Worm (Caenorhabditis elegans) whole organism, L3 larva: ENCODE measurements around the gene frpr-5.

Source experiments
- R02D3.7 ChIP-seq: fragments of 150-350 bp; optimal IDR thresholded peaks from 2 replicates; lab custom pipeline; 2014; ENCODE audit warnings: missing biosample characterization, missing genetic modification characterization
- ama-1 ChIP-seq: fragments of 150-350 bp; optimal IDR thresholded peaks from 2 replicates; lab custom pipeline; 2018
- ceh-16 ChIP-seq: sonication (generic microtip); optimal IDR thresholded peaks from 2 replicates; lab custom pipeline; 2017; ENCODE audit warnings: missing biosample characterization, missing genetic modification characterization
- ceh-28 ChIP-seq: fragments of 150-350 bp; optimal IDR thresholded peaks from 2 replicates; lab custom pipeline; 2014; ENCODE audit warnings: missing biosample characterization, missing genetic modification reagents, missing genetic modification characterization
- ceh-82 ChIP-seq: fragments of 150-350 bp; optimal IDR thresholded peaks from 2 replicates; lab custom pipeline; 2014; ENCODE audit warnings: missing biosample characterization, missing genetic modification characterization
- ceh-9 ChIP-seq: sonication (generic microtip); optimal IDR thresholded peaks from 2 replicates; lab custom pipeline; 2018; ENCODE audit warnings: missing biosample characterization, missing genetic modification characterization
- egl-5 ChIP-seq: fragments of 150-350 bp; optimal IDR thresholded peaks from 2 replicates; lab custom pipeline; 2017; ENCODE audit warnings: missing biosample characterization, missing genetic modification reagents, missing genetic modification characterization, inconsistent platforms
- elt-2 ChIP-seq: sonication (generic microtip); optimal IDR thresholded peaks from 2 replicates; lab custom pipeline; 2016; ENCODE audit warnings: missing genetic modification reagents, mild to moderate bottlenecking, missing genetic modification characterization, missing compliant biosample characterization
- elt-3 ChIP-seq, 3 experiments: fragments of 150-350 bp in 1 of 3; sonication (generic microtip) in 2 of 3; optimal IDR thresholded peaks; 2 replicates in 2 of 3; 4 replicates in 1 of 3; lab custom pipeline; 2014 to 2017; ENCODE audit warnings: missing biosample characterization in 3 of 3, missing genetic modification characterization in 3 of 3
- eor-1 ChIP-seq, 2 experiments: fragments of 150-350 bp; optimal IDR thresholded peaks; 2 replicates each; lab custom pipeline; 2014 to 2018; ENCODE audit warnings: missing biosample characterization in 2 of 2, missing genetic modification characterization in 2 of 2
- fkh-10 ChIP-seq: sonication (generic microtip); optimal IDR thresholded peaks from 2 replicates; lab custom pipeline; 2017; ENCODE audit warnings: missing biosample characterization, missing genetic modification reagents, missing genetic modification characterization
- jun-1 ChIP-seq: fragments of 150-350 bp; optimal IDR thresholded peaks from 2 replicates; lab custom pipeline; 2014; ENCODE audit warnings: missing biosample characterization, missing genetic modification reagents, missing genetic modification characterization
- lin-15B ChIP-seq: fragments of 150-350 bp; optimal IDR thresholded peaks from 2 replicates; lab custom pipeline; 2014; ENCODE audit warnings: missing biosample characterization, missing genetic modification characterization
- lsy-12 ChIP-seq: sonication (generic microtip); optimal IDR thresholded peaks from 2 replicates; lab custom pipeline; 2016; ENCODE audit warnings: mild to moderate bottlenecking, missing genetic modification characterization, missing compliant biosample characterization
- mdl-1 ChIP-seq: fragments of 150-350 bp; optimal IDR thresholded peaks from 2 replicates; lab custom pipeline; 2014; ENCODE audit warnings: missing biosample characterization, missing genetic modification characterization
- mml-1 ChIP-seq: fragments of 150-350 bp; sonication (generic microtip); optimal IDR thresholded peaks from 3 replicates; lab custom pipeline; 2014; ENCODE audit warnings: missing biosample characterization, missing genetic modification characterization
- nfya-1 ChIP-seq: sonication (generic microtip); optimal IDR thresholded peaks from 2 replicates; lab custom pipeline; 2017; ENCODE audit warnings: missing genetic modification characterization, mild to moderate bottlenecking, missing compliant biosample characterization, antibody characterized with exemption, moderate library complexity; ENCODE audit not compliant: insufficient read depth
- nhr-11 ChIP-seq: fragments of 150-350 bp; optimal IDR thresholded peaks from 2 replicates; lab custom pipeline; 2014; ENCODE audit warnings: missing biosample characterization, missing genetic modification characterization
- nhr-23 ChIP-seq: fragments of 150-350 bp; optimal IDR thresholded peaks from 2 replicates; lab custom pipeline; 2014; ENCODE audit warnings: missing biosample characterization, missing genetic modification reagents, missing genetic modification characterization
- nhr-237 ChIP-seq: fragments of 150-350 bp; optimal IDR thresholded peaks from 2 replicates; lab custom pipeline; 2014; ENCODE audit warnings: missing biosample characterization, missing genetic modification characterization
- nhr-25 ChIP-seq: sonication (generic microtip); optimal IDR thresholded peaks from 2 replicates; lab custom pipeline; 2017; ENCODE audit warnings: missing biosample characterization, missing genetic modification characterization
- nhr-76 ChIP-seq: fragments of 150-350 bp; sonication (generic microtip); optimal IDR thresholded peaks from 5 replicates; lab custom pipeline; 2014; ENCODE audit warnings: missing biosample characterization, missing genetic modification characterization
- nhr-77 ChIP-seq: fragments of 150-350 bp; optimal IDR thresholded peaks from 2 replicates; lab custom pipeline; 2014; ENCODE audit warnings: missing biosample characterization, missing genetic modification characterization
- pha-4 ChIP-seq: fragments of 150-350 bp; optimal IDR thresholded peaks from 2 replicates; lab custom pipeline; 2014; ENCODE audit warnings: missing biosample characterization, missing genetic modification reagents, missing genetic modification characterization
- pqm-1 ChIP-seq: fragments of 150-350 bp; optimal IDR thresholded peaks from 2 replicates; lab custom pipeline; 2017; ENCODE audit warnings: missing biosample characterization, missing genetic modification characterization, inconsistent platforms
- skn-1 ChIP-seq: fragments of 150-350 bp; optimal IDR thresholded peaks from 2 replicates; lab custom pipeline; 2014; ENCODE audit warnings: missing biosample characterization, missing genetic modification characterization
- snpc-4 ChIP-seq: fragments of 150-350 bp; optimal IDR thresholded peaks from 2 replicates; lab custom pipeline; 2014; ENCODE audit warnings: missing biosample characterization, missing genetic modification characterization
- tbx-2 ChIP-seq: sonication (generic microtip); optimal IDR thresholded peaks from 2 replicates; lab custom pipeline; 2016; ENCODE audit warnings: mild to moderate bottlenecking, missing genetic modification characterization, missing compliant biosample characterization
- zag-1 ChIP-seq: fragments of 150-350 bp; optimal IDR thresholded peaks from 2 replicates; lab custom pipeline; 2014; ENCODE audit warnings: missing biosample characterization, missing genetic modification characterization
- ztf-4 ChIP-seq: fragments of 150-350 bp; optimal IDR thresholded peaks from 2 replicates; lab custom pipeline; 2014; ENCODE audit warnings: missing biosample characterization, missing genetic modification characterization

Gene frpr-5

ce11 chrV:13532469-13532868 is 3.4 kb downstream of the frpr-5 start:
- TF ChIP-seq ceh-28 (tag; lab: Kevin White, UChicago), result no peak
- peak; percentile 48 for TF ChIP-seq elt-2 (tag; lab: Kevin White, UChicago)
- TF ChIP-seq pqm-1 (tag; lab: Kevin White, UChicago), result peak; percentile 32
- TF ChIP-seq, all 47 proteins: peak for 2

DNA sequence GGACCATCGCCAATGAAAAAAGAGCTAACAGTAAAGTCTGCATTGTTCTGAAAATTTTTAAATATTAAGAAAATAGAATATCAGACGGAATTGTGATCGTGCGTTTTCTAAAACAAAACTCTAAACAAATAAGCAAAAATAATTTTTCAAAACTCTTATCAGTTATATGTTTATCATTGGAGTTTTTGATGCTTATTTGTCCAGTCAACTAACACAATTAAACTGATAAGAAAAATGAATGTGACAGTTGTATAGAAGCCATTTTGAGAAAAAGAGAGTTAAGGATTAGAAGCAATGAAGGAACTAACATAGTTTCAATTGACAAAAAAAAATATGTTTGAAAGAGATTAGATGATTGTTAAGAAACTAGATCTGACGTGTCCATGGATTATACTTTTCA is 5.2 kb downstream of the frpr-5 start, which contains the start of gene ttr-44:
Gene ttr-44, minus strand, starts transcription at position 47 of the 400 bp plus-strand sequence.
- no peak for TF ChIP-seq eor-1 (tag; optimal IDR thresholded peaks at IDR 0.05; lab: Kevin White, UChicago)
- peak; percentile 30 for TF ChIP-seq jun-1
- no peak for TF ChIP-seq mdl-1
- TF ChIP-seq pha-4 (tag; lab: Kevin White, UChicago), result peak; percentile 81
- peak; percentile 87 for TF ChIP-seq elt-2 (tag; lab: Kevin White, UChicago)
- no peak for TF ChIP-seq nfya-1
- peak; percentile 87 for TF ChIP-seq pqm-1 (tag; lab: Kevin White, UChicago)

DNA sequence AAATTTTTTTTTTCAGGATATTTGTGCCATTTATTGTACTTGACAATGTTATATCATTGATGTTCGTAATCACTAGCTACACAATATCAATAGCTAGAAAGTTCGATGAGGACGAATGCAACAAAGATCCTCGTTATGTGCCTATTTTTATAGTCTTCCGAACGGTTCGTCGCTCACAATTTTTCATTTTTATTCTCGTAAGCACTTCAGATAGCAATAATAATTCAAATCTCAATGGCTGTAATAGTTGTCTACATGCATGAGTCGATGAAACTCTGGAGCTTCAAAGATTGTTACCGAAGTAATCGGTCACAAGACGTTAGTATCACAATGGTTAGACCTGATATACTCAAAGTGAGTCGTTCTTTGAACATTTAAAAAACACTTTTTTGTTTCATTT is 6.7 kb downstream of the frpr-5 start:
- no peak for TF ChIP-seq egl-5 (tag; lab: Kevin White, UChicago)
- no peak for TF ChIP-seq nfya-1
- no peak for TF ChIP-seq nhr-25 (tag; lab: Kevin White, UChicago)
- TF ChIP-seq elt-2 (tag; lab: Kevin White, UChicago), result peak; percentile 35
- no peak for TF ChIP-seq ztf-4
- TF ChIP-seq jun-1, result peak; percentile 42
- peak; percentile 58 for TF ChIP-seq ama-1 (lab: Kevin White, UChicago)
- TF ChIP-seq pqm-1 (tag; lab: Kevin White, UChicago), result peak; percentile 68
- no peak for TF ChIP-seq nhr-23
- no peak for TF ChIP-seq skn-1 (tag; lab: Kevin White, UChicago)
- TF ChIP-seq lsy-12 (tag; lab: Kevin White, UChicago), result no peak
- TF ChIP-seq pha-4 (tag; lab: Kevin White, UChicago), result peak; percentile 31
- no peak for TF ChIP-seq nhr-11 (tag; lab: Kevin White, UChicago)

DNA sequence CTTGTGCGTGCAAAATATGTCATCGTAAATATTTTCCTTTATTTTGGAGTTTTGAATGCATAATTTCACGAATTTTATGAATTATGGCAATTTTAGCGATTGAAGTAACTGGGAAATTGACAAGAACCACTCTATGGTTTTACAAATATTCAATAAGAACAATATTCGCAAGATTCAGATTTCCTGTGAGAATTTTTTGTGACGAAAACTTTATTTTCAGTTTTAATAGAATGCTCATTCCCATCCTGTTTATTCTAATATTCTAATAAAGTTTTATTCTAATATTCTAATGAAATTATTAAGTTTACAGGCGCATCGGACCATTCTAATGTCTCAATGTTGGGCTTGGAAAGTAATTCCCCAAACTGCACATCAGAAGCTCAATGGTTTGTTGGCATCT is 12.7 kb downstream of the frpr-5 start, which contains the start of gene R11G10.3:
Gene R11G10.3, plus strand, starts transcription at position 301 of the 400 bp plus-strand sequence.
- TF ChIP-seq lin-15B (tag; lab: Kevin White, UChicago), result no peak
- no peak for TF ChIP-seq ceh-16
- TF ChIP-seq nhr-76 (tag; lab: Kevin White, UChicago), result no peak
- no peak for TF ChIP-seq elt-2 (tag; lab: Kevin White, UChicago)
- TF ChIP-seq egl-5 (tag; lab: Kevin White, UChicago), result no peak
- TF ChIP-seq zag-1, result no peak
- no peak for TF ChIP-seq mdl-1
- no peak for TF ChIP-seq jun-1
- TF ChIP-seq, all 47 proteins: peak for 0

ce11 chrV:13515115-13515514 is 20.8 kb downstream of the frpr-5 start, which contains the start of gene semi-1:
Gene semi-1 (minus strand): TSS chrV:13515215.
- TF ChIP-seq ceh-28 (tag; lab: Kevin White, UChicago), result no peak

DNA sequence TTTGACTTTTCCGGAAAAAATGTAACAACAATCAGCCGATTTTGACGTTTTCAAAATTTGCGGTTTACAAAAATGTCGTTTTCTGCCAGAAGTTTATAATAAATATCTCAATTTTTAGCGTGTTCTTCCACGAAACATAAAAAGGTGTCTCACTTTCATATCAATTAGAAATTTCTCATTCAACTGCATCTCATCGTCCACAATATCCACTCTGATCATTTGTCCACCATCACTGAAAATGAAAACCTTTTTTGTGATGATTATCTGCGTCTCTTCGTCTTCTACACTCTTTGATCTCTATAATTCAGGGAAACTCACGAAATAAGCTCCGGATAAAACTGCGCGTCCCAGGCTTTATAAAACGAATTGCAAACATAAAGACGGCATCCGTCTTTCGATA is 23.4 kb downstream of the frpr-5 start:
- TF ChIP-seq ceh-9 (no peak), eor-1 (tag; optimal IDR thresholded peaks at IDR 0.05; lab: Kevin White, UChicago) (no peak), mdl-1 (no peak), mml-1 (tag; lab: Kevin White, UChicago) (no peak), skn-1 (tag; lab: Kevin White, UChicago) (no peak), elt-2 (tag; lab: Kevin White, UChicago) (no peak)
- TF ChIP-seq, all 47 proteins: peak for 0

DNA sequence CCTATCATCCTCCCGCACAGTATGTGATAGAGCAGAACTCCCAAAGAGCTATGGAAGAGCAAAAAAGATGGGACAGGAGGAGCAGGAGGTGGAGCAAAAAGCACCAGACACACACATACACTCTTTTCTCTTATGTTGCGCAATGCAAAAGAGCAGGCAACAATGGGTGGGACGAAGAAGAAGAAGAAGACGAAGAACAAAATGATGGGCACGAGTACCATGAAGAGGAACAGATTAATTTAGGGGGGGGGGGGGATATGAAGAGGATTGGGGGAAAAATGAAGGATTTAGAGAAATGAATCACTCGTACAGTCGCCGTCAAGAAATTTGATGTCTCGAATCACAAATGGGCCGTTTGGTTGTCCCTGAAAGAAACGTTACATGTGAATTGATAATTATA is 24.3 kb downstream of the frpr-5 start, which contains the start of gene avr-15:
Gene avr-15, minus strand, starts transcription at position 101 of the 400 bp plus-strand sequence.
- TF ChIP-seq nhr-237 (tag; lab: Kevin White, UChicago) (no peak), nhr-77 (tag; lab: Kevin White, UChicago) (no peak), lsy-12 (tag; lab: Kevin White, UChicago) (no peak), jun-1 (no peak), snpc-4 (no peak), nhr-23 (no peak), elt-3 (tag; optimal IDR thresholded peaks at IDR 0.05; lab: Kevin White, UChicago) (no peak), mml-1 (tag; lab: Kevin White, UChicago) (no peak), tbx-2 (tag; lab: Kevin White, UChicago) (no peak), ceh-82 (tag; lab: Kevin White, UChicago) (no peak), R02D3.7 (tag; lab: Kevin White, UChicago) (no peak), fkh-10 (GFP tag; lab: Kevin White, UChicago) (no peak)
